Fruit fly (Drosophila melanogaster) Kc167 (cell line): ENCODE measurements around the gene PolD1.

Source experiments
- Myc ChIP-seq: fragments of >200 bp; optimal IDR thresholded peaks from 2 replicates; lab custom pipeline; 2017; ENCODE audit warnings: missing external identifiers
- Sin3A ChIP-seq: fragments of >200 bp; optimal IDR thresholded peaks from 2 replicates; lab custom pipeline; 2018; ENCODE audit warnings: missing external identifiers
- h ChIP-seq: fragments of >200 bp; optimal IDR thresholded peaks from 3 replicates; lab custom pipeline; 2018; ENCODE audit warnings: missing external identifiers
- insv ChIP-seq: fragments of >200 bp; optimal IDR thresholded peaks from 3 replicates; lab custom pipeline; 2018; ENCODE audit warnings: missing external identifiers
- psq ChIP-seq: fragments of >200 bp; optimal IDR thresholded peaks from 2 replicates; lab custom pipeline; 2017; ENCODE audit warnings: missing external identifiers
- ttk ChIP-seq: sonication (Bioruptor generic); optimal IDR thresholded peaks from 2 replicates; lab custom pipeline; 2017; ENCODE audit warnings: missing external identifiers

The PolD1 gene

DNA sequence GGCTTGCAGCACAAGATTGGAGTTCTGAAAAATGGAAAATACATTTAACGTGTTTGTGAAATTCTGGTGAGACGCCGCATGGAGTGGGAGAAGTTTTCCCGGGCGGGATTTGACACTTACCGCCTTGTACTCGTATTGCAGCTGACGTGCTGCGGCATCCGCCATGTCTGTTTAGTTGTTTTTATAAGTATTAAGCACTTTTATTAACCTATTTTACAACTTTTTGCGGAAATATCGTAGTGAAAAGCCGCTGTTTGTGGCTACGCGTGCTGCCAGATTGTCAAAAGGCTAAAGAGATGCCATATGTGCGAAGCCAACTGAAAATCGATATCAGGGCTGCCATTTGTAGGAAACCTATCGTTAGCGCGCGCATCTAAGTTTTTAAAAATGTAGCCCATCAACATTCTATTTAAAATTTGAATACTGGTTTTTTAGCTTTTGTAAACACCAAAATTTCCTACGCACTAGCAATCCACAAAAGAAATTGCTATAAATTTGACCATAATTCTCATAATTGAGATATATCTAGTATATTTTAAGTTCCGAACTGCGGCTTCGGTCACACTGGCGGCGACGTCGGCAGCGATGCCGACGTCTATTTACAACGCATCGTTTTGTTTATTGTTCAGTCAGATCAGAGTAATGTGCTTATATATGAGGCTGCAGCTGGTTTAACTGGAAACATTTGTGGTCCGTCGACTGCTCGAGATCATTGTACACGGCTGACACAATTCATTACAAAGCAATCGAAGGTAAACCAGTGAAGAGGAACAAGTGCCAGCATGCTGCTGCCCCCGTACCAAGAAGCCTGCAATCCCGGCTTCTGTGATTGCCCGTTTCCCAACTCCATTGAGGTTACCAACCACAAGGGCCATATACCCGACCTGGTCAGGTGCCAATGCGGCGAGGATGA, 19.8 kb downstream of the PolD1 start, which contains the start of the genes Brr2 and CG10516:
Brr2 (minus strand) TSS at position 285 of the 913 bp plus-strand sequence.
CG10516 (plus strand) TSS at position 617 of the 913 bp plus-strand sequence.
- TF ChIP-seq h (lab: Kevin White, UChicago) (no peak), psq (lab: Kevin White, UChicago) (no peak), ttk (lab: Kevin White, UChicago) (no peak), insv (lab: Kevin White, UChicago) (no peak), Myc (lab: Kevin White, UChicago) (no peak), Sin3A (lab: Kevin White, UChicago) (no peak)

DNA sequence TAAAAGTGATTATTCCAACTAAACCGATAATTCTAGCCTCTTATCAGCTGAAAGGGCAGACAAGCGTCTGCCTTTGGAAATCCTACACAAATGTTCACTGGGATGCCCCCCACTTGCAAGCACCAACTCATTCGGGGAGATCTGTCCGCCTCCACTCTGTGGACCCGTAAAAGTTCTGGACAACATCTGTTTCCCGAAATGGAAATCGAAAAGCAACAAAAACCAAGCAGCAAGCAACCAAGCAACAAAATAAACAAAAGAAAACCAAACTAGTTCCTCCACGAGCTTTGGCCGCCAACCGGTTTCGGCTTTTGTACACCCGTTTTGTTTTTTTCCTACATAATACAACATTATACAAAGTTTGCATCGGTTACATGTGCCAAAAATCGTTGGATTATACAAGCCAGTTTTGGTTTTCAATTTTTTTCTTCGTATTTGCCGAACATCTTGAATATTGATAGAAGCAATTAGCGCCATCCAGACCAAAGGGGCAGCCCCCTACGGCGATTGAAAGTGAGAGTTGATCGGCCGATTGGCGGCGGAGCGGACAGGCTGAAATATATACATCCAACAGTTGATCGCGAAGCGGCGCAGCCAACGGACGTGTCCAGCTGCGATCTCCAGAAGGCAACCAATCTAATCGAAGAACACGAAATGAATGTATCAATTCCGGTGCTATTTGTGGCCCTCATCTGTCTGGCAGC, 28.9 kb downstream of the PolD1 start, which contains the start of gene CG17032:
CG17032 (plus strand) TSS at position 232 of the 704 bp plus-strand sequence.
- TF ChIP-seq ttk (lab: Kevin White, UChicago) (no peak), h (lab: Kevin White, UChicago) (no peak), psq (lab: Kevin White, UChicago) (no peak), insv (lab: Kevin White, UChicago) (no peak)

DNA sequence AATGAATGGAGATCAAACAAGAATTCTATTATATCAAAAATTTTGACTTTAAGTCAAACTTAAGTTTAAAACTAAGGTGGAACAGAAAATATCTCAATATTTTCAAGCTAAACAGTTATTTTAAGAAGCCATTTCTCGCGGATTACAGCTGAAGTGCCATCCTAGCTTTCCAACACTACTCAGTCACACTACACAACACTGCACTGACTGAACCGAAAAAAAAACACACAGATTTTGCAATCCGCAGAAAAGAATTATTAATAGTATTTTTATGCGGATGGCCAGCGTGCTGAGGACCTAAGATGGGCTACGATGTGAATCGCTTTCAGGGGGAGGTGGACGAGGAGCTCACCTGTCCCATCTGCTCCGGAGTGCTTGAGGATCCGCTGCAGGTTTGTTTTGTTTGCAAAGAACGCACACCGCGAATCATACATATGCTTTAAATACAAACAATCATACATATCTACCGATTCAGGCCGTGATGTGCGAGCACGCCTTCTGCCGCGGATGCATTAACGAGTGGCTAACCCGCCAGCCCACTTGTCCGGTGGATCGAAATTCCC, 31.1 kb downstream of the PolD1 start, which contains the start of gene elgi:
elgi (plus strand) TSS at position 103 of the 563 bp plus-strand sequence.
- no peak for TF ChIP-seq psq (lab: Kevin White, UChicago)
- TF ChIP-seq Sin3A (lab: Kevin White, UChicago), result no peak
- no peak for TF ChIP-seq insv (lab: Kevin White, UChicago)
- no peak for TF ChIP-seq h (lab: Kevin White, UChicago)

DNA sequence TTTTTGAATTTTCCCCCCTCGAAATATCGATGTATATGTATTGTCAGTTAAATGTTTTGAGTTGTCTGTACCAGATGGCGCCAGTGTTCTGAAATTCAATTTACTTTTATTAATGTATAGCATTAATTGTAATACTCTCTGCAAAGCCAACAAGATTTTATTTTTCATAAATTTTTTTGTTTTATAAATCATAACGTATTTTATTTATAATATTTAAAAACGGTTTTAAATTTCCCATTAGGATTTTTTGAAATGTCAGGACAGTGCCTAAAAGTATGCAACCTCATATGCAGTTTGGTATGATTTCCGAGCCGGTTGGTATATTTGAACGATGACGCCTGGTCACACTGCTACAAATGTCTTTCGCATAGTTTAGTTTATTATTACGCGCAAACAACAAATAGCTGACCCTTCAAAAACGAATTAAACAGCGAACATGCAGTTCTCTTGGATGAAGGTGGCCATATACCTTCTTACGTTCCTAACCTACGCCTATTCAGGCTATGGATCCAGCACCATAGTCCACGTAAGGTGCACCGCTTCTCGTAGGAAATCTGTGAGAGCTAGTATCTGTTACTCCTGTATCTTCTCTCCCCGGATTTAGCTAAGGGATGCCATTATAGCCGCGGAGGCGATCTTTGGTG, 32.7 kb downstream of the PolD1 start, which contains the start of the genes Pka-C3 and GXIVsPLA2:
Pka-C3 (minus strand) TSS at position 14 of the 644 bp plus-strand sequence.
GXIVsPLA2 (plus strand) TSS at position 313 of the 644 bp plus-strand sequence.
- TF ChIP-seq psq (lab: Kevin White, UChicago) (no peak), insv (lab: Kevin White, UChicago) (no peak), Myc (lab: Kevin White, UChicago) (no peak), h (lab: Kevin White, UChicago) (no peak), ttk (lab: Kevin White, UChicago) (no peak), Sin3A (lab: Kevin White, UChicago) (no peak)

DNA sequence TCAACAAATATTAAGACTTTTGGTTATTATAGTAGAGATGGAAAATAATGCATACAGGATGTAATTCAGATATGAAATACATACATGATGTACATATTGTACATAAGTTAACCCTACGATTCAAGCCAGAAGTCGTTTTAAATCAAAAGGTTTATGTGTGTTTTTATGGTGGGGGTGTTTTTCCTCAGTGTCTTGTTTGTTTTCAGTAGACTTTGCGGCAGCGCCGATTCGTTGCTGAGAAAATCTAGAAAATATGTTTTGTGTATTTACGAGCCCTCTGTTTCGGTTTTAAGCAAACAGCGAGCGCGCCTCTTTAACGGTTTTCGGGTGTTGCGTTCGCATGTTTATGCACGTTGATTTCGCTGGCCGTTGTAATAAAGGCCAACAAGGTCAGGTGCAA, 33.7 kb downstream of the PolD1 start:
- TF ChIP-seq h (lab: Kevin White, UChicago) (no peak), psq (lab: Kevin White, UChicago) (no peak)

DNA sequence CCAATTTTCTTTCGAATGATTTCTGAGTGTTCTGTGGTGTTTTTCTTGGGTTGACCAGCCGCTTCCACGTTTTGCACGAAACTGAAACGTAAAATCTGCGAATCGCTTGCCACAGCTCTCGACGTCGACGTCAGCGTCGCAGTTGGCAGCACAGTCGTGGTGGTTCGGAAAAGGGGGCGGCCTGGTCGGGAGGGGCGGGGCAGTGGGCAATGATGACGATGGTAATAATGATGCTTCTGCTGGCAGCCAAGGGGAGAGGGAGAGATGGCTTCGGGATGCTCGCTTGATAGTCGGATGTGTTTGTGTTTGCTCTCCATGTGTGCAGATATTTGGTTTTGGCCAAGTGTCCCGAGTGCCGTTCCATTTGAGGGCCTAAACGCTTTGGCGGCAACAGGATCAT, 34.7 kb downstream of the PolD1 start:
- TF ChIP-seq Myc (lab: Kevin White, UChicago) (no peak), insv (lab: Kevin White, UChicago) (no peak)

DNA sequence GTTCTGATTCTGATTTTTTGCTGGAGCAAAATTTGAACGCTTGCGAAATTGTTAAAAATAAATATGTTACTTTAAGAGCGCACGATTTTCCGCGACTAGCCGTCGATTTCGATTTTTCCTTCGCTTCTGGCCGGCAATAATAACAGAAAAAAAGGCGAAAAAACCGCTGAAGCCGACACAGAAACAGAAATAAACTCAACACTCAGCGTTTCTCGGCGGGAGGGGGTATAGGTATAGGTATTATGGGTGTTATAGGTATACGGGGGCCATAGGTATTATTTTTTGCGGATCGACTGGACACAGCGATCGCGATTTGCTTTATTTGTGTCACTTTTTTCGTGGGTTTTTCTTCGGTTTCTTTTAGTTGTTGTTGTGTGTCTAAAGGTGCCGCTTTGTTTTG, 35.3 kb downstream of the PolD1 start:
- TF ChIP-seq h (lab: Kevin White, UChicago) (no peak), Myc (lab: Kevin White, UChicago) (no peak), ttk (lab: Kevin White, UChicago) (no peak), psq (lab: Kevin White, UChicago) (no peak), Sin3A (lab: Kevin White, UChicago) (no peak), insv (lab: Kevin White, UChicago) (no peak)

DNA sequence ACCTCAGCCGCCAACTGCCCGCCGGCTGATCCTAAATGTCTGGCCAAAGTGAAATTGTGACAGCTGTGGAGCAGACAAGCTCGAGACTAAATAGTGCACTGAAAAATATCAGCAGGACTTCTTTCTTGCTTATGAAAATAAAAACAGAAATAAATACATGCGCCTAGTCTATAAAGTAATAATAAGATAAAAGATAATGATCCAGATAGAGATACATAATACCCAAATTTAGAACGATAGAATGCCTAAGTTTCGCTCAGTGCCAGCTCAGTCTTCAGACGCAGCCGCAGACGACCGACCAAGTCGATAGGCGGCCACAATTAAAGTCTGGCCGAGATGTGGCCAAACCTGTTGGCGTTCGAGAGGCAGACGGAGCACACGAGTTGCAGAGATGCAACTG, 46.8 kb downstream of the PolD1 start:
- TF ChIP-seq h (lab: Kevin White, UChicago), result no peak
- TF ChIP-seq ttk (lab: Kevin White, UChicago), result no peak
- TF ChIP-seq Myc (lab: Kevin White, UChicago), result no peak
- TF ChIP-seq psq (lab: Kevin White, UChicago), result no peak
- no peak for TF ChIP-seq insv (lab: Kevin White, UChicago)
- no peak for TF ChIP-seq Sin3A (lab: Kevin White, UChicago)
